Worm (Caenorhabditis elegans) whole organism, L1 larva: ENCODE measurements around the gene C16C8.18.

ENCODE experiments used
- C04F5.9 ChIP-seq: sonication (generic microtip); optimal IDR thresholded peaks from 2 replicates; lab custom pipeline; 2016; ENCODE audit warnings: missing genetic modification characterization, missing compliant biosample characterization
- C16A3.4 ChIP-seq: fragments of 150-350 bp; optimal IDR thresholded peaks from 2 replicates; lab custom pipeline; 2014; ENCODE audit warnings: missing biosample characterization, missing genetic modification characterization
- Y116A8C.19 ChIP-seq: sonication (generic microtip); optimal IDR thresholded peaks from 2 replicates; lab custom pipeline; 2016; ENCODE audit warnings: missing compliant biosample characterization, missing genetic modification characterization, borderline replicate concordance
- alr-1 ChIP-seq: fragments of 200-800 bp; sonication (Bioruptor generic); optimal IDR thresholded peaks from 2 replicates; lab custom pipeline; 2018; ENCODE audit warnings: borderline replicate concordance, mild to moderate bottlenecking, missing genetic modification characterization, missing compliant biosample characterization
- ama-1 ChIP-seq: fragments of 150-350 bp; optimal IDR thresholded peaks from 2 replicates; lab custom pipeline; 2014
- blmp-1 ChIP-seq: fragments of 150-350 bp; optimal IDR thresholded peaks from 2 replicates; lab custom pipeline; 2014; ENCODE audit warnings: missing biosample characterization, missing genetic modification characterization
- ceh-63 ChIP-seq: fragments of 200-800 bp; sonication (Bioruptor generic); optimal IDR thresholded peaks from 2 replicates; lab custom pipeline; 2018; ENCODE audit warnings: mild to moderate bottlenecking, missing genetic modification characterization, missing compliant biosample characterization
- ceh-82 ChIP-seq, 3 experiments: fragments of 150-350 bp in 1 of 3; sonication (generic microtip) in 2 of 3; optimal IDR thresholded peaks; 2 replicates each; lab custom pipeline; 2014 to 2017; ENCODE audit warnings: missing biosample characterization in 3 of 3, missing genetic modification characterization in 3 of 3
- ceh-88 ChIP-seq: fragments of 200-800 bp; sonication (Bioruptor generic); IDR thresholded peaks from 2 replicates; pipeline ENCODE4 v1.3.6; 2022; ENCODE audit warnings: missing genetic modification characterization, missing compliant biosample characterization
- dsc-1 ChIP-seq: sonication (generic microtip); optimal IDR thresholded peaks from 2 replicates; lab custom pipeline; 2016; ENCODE audit warnings: mild to moderate bottlenecking, missing genetic modification characterization, missing compliant biosample characterization
- elt-3 ChIP-seq, 6 experiments: fragments of 150-350 bp in 1 of 6; sonication (generic microtip); optimal IDR thresholded peaks; 2 replicates each; lab custom pipeline; 2017 to 2018; ENCODE audit warnings: missing biosample characterization in 6 of 6, missing genetic modification characterization in 6 of 6, inconsistent platforms in 1 of 6
- fkh-10 ChIP-seq: sonication (generic microtip); optimal IDR thresholded peaks from 2 replicates; lab custom pipeline; 2017; ENCODE audit warnings: missing biosample characterization, missing genetic modification reagents, missing genetic modification characterization
- fkh-4 ChIP-seq: sonication (generic microtip); optimal IDR thresholded peaks from 2 replicates; lab custom pipeline; 2016; ENCODE audit warnings: missing compliant biosample characterization, missing genetic modification characterization, borderline replicate concordance
- irx-1 ChIP-seq: sonication (generic microtip); optimal IDR thresholded peaks from 2 replicates; lab custom pipeline; 2016; ENCODE audit warnings: missing genetic modification characterization, missing compliant biosample characterization
- jun-1 ChIP-seq: fragments of 150-350 bp; optimal IDR thresholded peaks from 2 replicates; lab custom pipeline; 2014; ENCODE audit warnings: missing biosample characterization, missing genetic modification reagents, missing genetic modification characterization
- lin-14 ChIP-seq: fragments of 200-800 bp; sonication (Bioruptor generic); optimal IDR thresholded peaks from 2 replicates; lab custom pipeline; 2018; ENCODE audit warnings: mild to moderate bottlenecking, missing genetic modification characterization, moderate library complexity, missing compliant biosample characterization
- lin-39 ChIP-seq: fragments of 150-350 bp; optimal IDR thresholded peaks from 2 replicates; lab custom pipeline; 2014; ENCODE audit warnings: missing biosample characterization, missing genetic modification reagents, missing genetic modification characterization
- nhr-237 ChIP-seq: fragments of 150-350 bp; optimal IDR thresholded peaks from 2 replicates; lab custom pipeline; 2014; ENCODE audit warnings: missing biosample characterization, missing genetic modification characterization
- nhr-28 ChIP-seq: fragments of 150-350 bp; optimal IDR thresholded peaks from 2 replicates; lab custom pipeline; 2014; ENCODE audit warnings: missing biosample characterization, missing genetic modification characterization
- nhr-77 ChIP-seq: fragments of 150-350 bp; optimal IDR thresholded peaks from 2 replicates; lab custom pipeline; 2014; ENCODE audit warnings: missing biosample characterization, missing genetic modification characterization
- nhr-84 ChIP-seq: sonication (generic microtip); optimal IDR thresholded peaks from 2 replicates; lab custom pipeline; 2017; ENCODE audit warnings: missing biosample characterization, missing genetic modification characterization
- nhr-85 ChIP-seq: sonication (generic microtip); peaks from one replicate; lab custom pipeline; 2016; ENCODE audit warnings: missing genetic modification characterization, inconsistent platforms, missing compliant biosample characterization
- nhr-90 ChIP-seq: sonication (generic microtip); optimal IDR thresholded peaks from 2 replicates; lab custom pipeline; 2016; ENCODE audit warnings: mild to moderate bottlenecking, missing genetic modification characterization, missing compliant biosample characterization; ENCODE audit not compliant: poor library complexity
- pax-3 ChIP-seq: fragments of 200-800 bp; sonication (Bioruptor generic); optimal IDR thresholded peaks from 2 replicates; lab custom pipeline; 2018; ENCODE audit warnings: mild to moderate bottlenecking, missing genetic modification characterization, moderate library complexity, missing compliant biosample characterization
- pqm-1 ChIP-seq: sonication (generic microtip); optimal IDR thresholded peaks from 3 replicates; lab custom pipeline; 2017; ENCODE audit warnings: missing biosample characterization, missing genetic modification characterization
- rnt-1 ChIP-seq: sonication (generic microtip); optimal IDR thresholded peaks from 2 replicates; lab custom pipeline; 2016; ENCODE audit warnings: mild to moderate bottlenecking, missing genetic modification characterization, moderate library complexity, missing compliant biosample characterization
- snpc-4 ChIP-seq: fragments of 150-350 bp; optimal IDR thresholded peaks from 2 replicates; lab custom pipeline; 2014; ENCODE audit warnings: missing biosample characterization, missing genetic modification characterization
- snu-23 ChIP-seq: sonication (generic microtip); optimal IDR thresholded peaks from 2 replicates; lab custom pipeline; 2016; ENCODE audit warnings: missing genetic modification characterization, missing compliant biosample characterization
- sox-4 ChIP-seq: sonication (generic microtip); optimal IDR thresholded peaks from 2 replicates; lab custom pipeline; 2016; ENCODE audit warnings: missing genetic modification characterization, missing compliant biosample characterization
- swsn-7 ChIP-seq: sonication (generic microtip); optimal IDR thresholded peaks from 2 replicates; lab custom pipeline; 2016; ENCODE audit warnings: missing genetic modification characterization, missing compliant biosample characterization
- tbx-2 ChIP-seq: sonication (generic microtip); optimal IDR thresholded peaks from 2 replicates; lab custom pipeline; 2016; ENCODE audit warnings: missing genetic modification characterization, missing compliant biosample characterization
- tlp-1 ChIP-seq: fragments of 150-350 bp; optimal IDR thresholded peaks from 2 replicates; lab custom pipeline; 2014; ENCODE audit warnings: missing biosample characterization, missing genetic modification characterization
- unc-62 ChIP-seq: fragments of 150-350 bp; optimal IDR thresholded peaks from 2 replicates; lab custom pipeline; 2014; ENCODE audit warnings: missing biosample characterization, missing genetic modification reagents, missing genetic modification characterization
- unc-86 ChIP-seq: sonication (generic microtip); optimal IDR thresholded peaks from 2 replicates; lab custom pipeline; 2016; ENCODE audit warnings: missing genetic modification characterization, missing compliant biosample characterization
- zip-4 ChIP-seq: fragments of 200-800 bp; sonication (Bioruptor generic); optimal IDR thresholded peaks from 2 replicates; lab custom pipeline; 2018; ENCODE audit warnings: mild to moderate bottlenecking, missing genetic modification characterization, moderate library complexity, missing compliant biosample characterization
- ztf-4 ChIP-seq: fragments of 150-350 bp; optimal IDR thresholded peaks from 2 replicates; lab custom pipeline; 2014; ENCODE audit warnings: missing biosample characterization, missing genetic modification characterization

C16C8.18 gene

DNA sequence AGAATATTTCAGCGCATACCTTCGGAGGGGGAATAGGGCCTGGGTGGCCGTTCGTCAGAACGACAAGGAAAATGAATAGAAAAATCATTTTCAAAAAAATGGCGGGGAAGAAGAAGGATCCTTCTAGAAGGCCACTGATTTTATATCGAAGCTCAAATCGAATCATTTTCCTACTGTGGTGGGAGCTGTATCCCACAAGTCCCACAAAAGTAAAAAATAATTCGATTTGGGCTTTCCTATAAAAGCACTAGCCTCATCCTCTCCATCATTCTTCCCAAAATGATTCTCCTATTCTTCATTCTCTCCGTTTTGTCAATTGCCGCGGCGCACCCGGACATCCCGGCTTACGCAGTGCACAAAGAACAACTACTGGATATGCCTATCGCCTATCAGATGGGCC lies 28.7 kb downstream of the C16C8.18 start, which contains the start of the genes C16C8.26 and C16C8.19:
Gene C16C8.26, minus strand, starts transcription at position 101 of the 400 bp plus-strand sequence.
Gene C16C8.19, plus strand, starts transcription at position 279 of the 400 bp plus-strand sequence.
- TF ChIP-seq nhr-77 (tag; lab: Kevin White, UChicago), result no peak

DNA sequence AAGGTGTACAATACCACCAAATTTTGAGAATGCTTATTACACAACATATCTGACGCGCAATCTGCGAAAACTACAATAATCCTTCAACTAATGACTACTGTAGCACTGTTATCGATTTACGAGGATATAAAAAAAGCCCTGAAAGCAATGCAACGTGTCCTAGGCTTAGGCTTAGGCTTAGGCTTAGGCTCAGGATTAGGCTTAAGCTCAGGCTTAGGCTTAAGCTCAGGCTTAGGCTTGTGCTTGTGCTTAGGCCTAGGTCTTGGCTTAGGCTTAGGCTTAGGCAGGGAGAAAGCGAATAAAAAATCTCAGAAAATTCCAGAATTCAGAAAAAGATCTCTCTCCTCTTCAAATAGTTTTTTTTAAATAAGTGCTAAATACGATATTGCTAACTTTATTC lies 29.7 kb downstream of the C16C8.18 start:
- TF ChIP-seq nhr-84 (no peak), dsc-1 (tag; lab: Kevin White, UChicago) (no peak), nhr-85 (tag; lab: Kevin White, UChicago) (no peak), zip-4 (GFP tag; lab: Kevin White, UChicago) (no peak), ama-1 (lab: Kevin White, UChicago) (no peak), unc-62 (no peak), fkh-4 (tag; lab: Kevin White, UChicago) (no peak), nhr-28 (tag; lab: Kevin White, UChicago) (no peak)

DNA sequence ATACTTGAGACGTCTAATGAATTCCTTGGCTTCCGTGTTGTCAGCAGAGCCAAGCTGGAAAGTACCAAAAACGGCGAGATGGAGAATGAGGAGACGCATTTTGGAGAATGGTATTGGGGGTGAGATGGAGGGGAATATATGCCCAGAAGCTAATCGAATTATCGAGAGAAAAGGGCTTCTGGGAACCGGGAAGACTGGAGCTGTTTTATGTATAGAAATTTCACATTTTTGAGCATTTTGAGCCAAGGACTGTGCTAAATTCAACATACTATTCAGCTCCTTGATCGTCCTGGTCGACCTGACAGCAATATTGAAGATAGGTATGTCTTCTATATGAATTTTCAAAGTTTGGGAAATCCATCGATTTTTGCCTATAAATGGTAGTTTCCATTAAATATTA lies 30.5 kb downstream of the C16C8.18 start, which contains the start of gene C16C8.7:
Gene C16C8.7, minus strand, starts transcription at position 101 of the 400 bp plus-strand sequence.
- TF ChIP-seq blmp-1 (no peak), irx-1 (no peak), ztf-4 (tag; lab: Kevin White, UChicago) (no peak), unc-86 (no peak), sox-4 (tag; lab: Kevin White, UChicago) (no peak), fkh-10 (GFP tag; lab: Kevin White, UChicago) (no peak), pax-3 (tag; lab: Kevin White, UChicago) (no peak), nhr-77 (tag; lab: Kevin White, UChicago) (no peak), ceh-82 (tag; optimal IDR thresholded peaks at IDR 0.05; lab: Kevin White, UChicago) (no peak), nhr-90 (tag; lab: Kevin White, UChicago) (no peak), Y116A8C.19 (no peak), fkh-4 (tag; lab: Kevin White, UChicago) (no peak), lin-39 (tag; lab: Kevin White, UChicago) (no peak), nhr-85 (tag; lab: Kevin White, UChicago) (no peak), ama-1 (lab: Kevin White, UChicago) (no peak)

DNA sequence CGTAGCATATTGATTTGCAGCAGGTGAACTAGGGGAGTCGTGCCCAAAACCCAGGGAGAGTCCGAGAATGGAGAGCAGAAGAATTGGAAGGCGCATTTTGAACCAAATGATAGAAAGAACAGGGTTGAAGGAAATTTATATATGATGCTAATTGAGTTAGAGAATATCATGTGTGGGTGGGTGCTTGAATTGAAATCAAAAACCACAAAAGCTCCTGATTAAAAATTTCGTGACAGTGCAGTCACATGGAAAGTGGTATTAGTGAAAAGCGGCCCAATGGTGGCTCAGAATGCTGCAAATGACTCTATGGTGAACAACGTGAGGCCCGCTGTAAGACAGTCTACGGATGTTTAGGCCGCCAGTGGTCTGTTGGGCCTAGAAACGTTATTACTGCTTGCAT lies 32.1 kb downstream of the C16C8.18 start, which contains the start of gene C16C8.8:
Gene C16C8.8, minus strand, starts transcription at position 101 of the 400 bp plus-strand sequence.
- TF ChIP-seq ama-1 (lab: Kevin White, UChicago) (no peak), dsc-1 (tag; lab: Kevin White, UChicago) (no peak), C16A3.4 (no peak), tlp-1 (no peak), jun-1 (tag; lab: Kevin White, UChicago) (no peak), nhr-237 (tag; lab: Kevin White, UChicago) (no peak)

DNA sequence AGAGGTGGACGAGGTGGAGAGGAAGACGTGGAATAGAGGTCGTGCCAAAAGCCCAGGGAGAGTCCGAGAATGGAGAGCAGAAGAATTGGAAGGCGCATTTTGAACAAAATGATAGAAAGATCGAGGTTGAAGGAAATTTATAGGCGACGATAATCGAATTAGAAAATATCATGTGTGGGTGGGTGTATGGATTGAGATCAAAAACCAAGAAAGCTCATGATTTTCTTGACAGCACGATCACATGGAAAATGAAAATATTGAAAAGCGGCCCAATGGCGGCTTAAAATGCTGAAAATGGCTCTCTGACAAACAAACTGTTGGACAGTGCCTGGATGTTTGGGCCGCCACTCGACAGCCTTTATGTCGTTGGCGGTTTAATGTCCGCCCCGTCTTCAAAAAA lies 33.6 kb downstream of the C16C8.18 start, which contains the start of gene C16C8.9:
Gene C16C8.9, minus strand, starts transcription at position 101 of the 400 bp plus-strand sequence.
- TF ChIP-seq ceh-63 (GFP tag; lab: Kevin White, UChicago) (no peak), pqm-1 (tag; lab: Kevin White, UChicago) (no peak), alr-1 (tag; lab: Kevin White, UChicago) (no peak), lin-39 (tag; lab: Kevin White, UChicago) (no peak), rnt-1 (tag; lab: Kevin White, UChicago) (no peak), snu-23 (GFP tag; lab: Kevin White, UChicago) (no peak), tbx-2 (tag; lab: Kevin White, UChicago) (no peak), C04F5.9 (no peak), snpc-4 (tag; lab: Kevin White, UChicago) (no peak), fkh-4 (tag; lab: Kevin White, UChicago) (no peak), irx-1 (no peak), elt-3 (tag; optimal IDR thresholded peaks at IDR 0.05; lab: Kevin White, UChicago) (no peak), swsn-7 (no peak), ceh-88 (GFP tag; lab: Robert Waterston, UW) (no peak), unc-62 (no peak), nhr-84 (no peak), lin-14 (GFP tag; lab: Kevin White, UChicago) (no peak)
- TF ChIP-seq, all 84 proteins: peak for 0
